Fruit fly (Drosophila melanogaster) whole organism, wandering third instar larva: Measurements from ENCODE around the gene Acsf3.

ENCODE experiments used
- Abd-B ChIP-seq: fragments of >200 bp; optimal IDR thresholded peaks from 2 replicates; lab custom pipeline; 2017; ENCODE audit warnings: missing biosample characterization, missing genetic modification characterization
- Dif ChIP-seq: fragments of 200-275, 200-300 bp; sonication (Bioruptor generic); optimal IDR thresholded peaks from 2 replicates; lab custom pipeline; 2018; ENCODE audit warnings: missing biosample characterization, missing genetic modification characterization; ENCODE audit not compliant: partially characterized antibody
- HLH106 ChIP-seq: fragments of 200-800 bp; optimal IDR thresholded peaks from 3 replicates; lab custom pipeline; 2019; ENCODE audit warnings: missing biosample characterization, mild to moderate bottlenecking, missing genetic modification characterization, moderate library complexity
- Hnf4 ChIP-seq: fragments of 200-800 bp; sonication (Bioruptor generic); optimal IDR thresholded peaks from 2 replicates; lab custom pipeline; 2016; ENCODE audit warnings: missing biosample characterization, mild to moderate bottlenecking, missing genetic modification characterization
- Hr78 ChIP-seq: fragments of >200 bp; optimal IDR thresholded peaks from 2 replicates; lab custom pipeline; 2017; ENCODE audit warnings: missing biosample characterization, missing genetic modification characterization
- Myc ChIP-seq: fragments of >200 bp; optimal IDR thresholded peaks from 2 replicates; lab custom pipeline; 2017
- brk ChIP-seq: fragments of 200-800 bp; sonication (Bioruptor generic); optimal IDR thresholded peaks from 2 replicates; lab custom pipeline; 2016; ENCODE audit warnings: missing biosample characterization, mild to moderate bottlenecking, missing genetic modification characterization
- h ChIP-seq: fragments of 200-800 bp; sonication (Bioruptor generic); optimal IDR thresholded peaks from 3 replicates; lab custom pipeline; 2016; ENCODE audit warnings: missing biosample characterization, mild to moderate bottlenecking, missing genetic modification characterization
- jim ChIP-seq: fragments of 175-275, 200-325 bp; sonication (Bioruptor generic); optimal IDR thresholded peaks from 2 replicates; lab custom pipeline; 2016; ENCODE audit warnings: missing biosample characterization, mild to moderate bottlenecking, missing genetic modification characterization
- pan ChIP-seq: fragments of >200 bp; optimal IDR thresholded peaks from 2 replicates; lab custom pipeline; 2017
- psq ChIP-seq: fragments of 200-800 bp; sonication (Bioruptor generic); optimal IDR thresholded peaks from 3 replicates; lab custom pipeline; 2017; ENCODE audit warnings: missing biosample characterization, mild to moderate bottlenecking, missing genetic modification characterization, moderate library complexity
- usp ChIP-seq: fragments of >200 bp; optimal IDR thresholded peaks from 2 replicates; lab custom pipeline; 2017; ENCODE audit warnings: missing biosample characterization, missing genetic modification characterization

DNA sequence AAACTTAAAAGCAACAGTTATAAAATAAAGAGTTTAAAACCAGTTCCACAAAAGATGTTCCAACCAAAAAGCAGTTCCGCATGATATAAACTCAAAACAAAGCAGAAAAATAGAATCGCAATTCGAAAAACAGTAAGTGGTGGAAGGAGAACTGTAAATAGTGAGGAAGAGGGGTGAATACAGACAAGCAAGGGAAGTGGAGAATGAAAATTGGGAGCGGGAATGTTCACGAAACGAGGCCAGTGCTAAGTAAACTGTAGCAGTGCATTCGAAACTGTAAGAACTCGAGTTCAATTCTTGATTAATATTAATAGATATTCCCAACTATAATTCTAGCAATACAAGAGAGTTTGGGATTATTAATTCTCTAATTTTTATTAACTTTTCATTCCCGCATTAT, 9.1 kb downstream of the Acsf3 start:
- TF ChIP-seq Myc (lab: Kevin White, UChicago), result no peak
- TF ChIP-seq Hnf4, result no peak
- TF ChIP-seq psq (GFP tag; lab: Kevin White, UChicago), result peak; percentile 2
- no peak for TF ChIP-seq usp
- TF ChIP-seq jim (GFP tag; lab: Kevin White, UChicago), result no peak
- TF ChIP-seq Abd-B (GFP tag; lab: Kevin White, UChicago), result no peak
- TF ChIP-seq brk (GFP tag; lab: Kevin White, UChicago), result no peak
- TF ChIP-seq Dif (GFP tag; lab: Kevin White, UChicago), result no peak
- no peak for TF ChIP-seq pan (lab: Kevin White, UChicago)
- TF ChIP-seq Hr78 (GFP tag; lab: Kevin White, UChicago), result no peak
- no peak for TF ChIP-seq h
- no peak for TF ChIP-seq HLH106 (tag; lab: Kevin White, UChicago)
